Worm (Caenorhabditis elegans) whole organism, late embryonic: ENCODE results near the gene Y47D7A.7.

Source experiments
- C08G9.2 ChIP-seq: sonication (generic microtip); optimal IDR thresholded peaks from 2 replicates; lab custom pipeline; 2016; ENCODE audit warnings: mild to moderate bottlenecking, missing genetic modification characterization, moderate library complexity, missing compliant biosample characterization
- C38D4.7 ChIP-seq: fragments of 200-800 bp; sonication (Bioruptor generic); optimal IDR thresholded peaks from 2 replicates; lab custom pipeline; 2018; ENCODE audit warnings: mild to moderate bottlenecking, missing genetic modification characterization, moderate library complexity, missing compliant biosample characterization
- Y22D7AL.16 ChIP-seq: sonication (generic microtip); optimal IDR thresholded peaks from 2 replicates; lab custom pipeline; 2016; ENCODE audit warnings: missing genetic modification characterization, missing compliant biosample characterization
- ceh-14 ChIP-seq: sonication (generic microtip); optimal IDR thresholded peaks from 2 replicates; lab custom pipeline; 2016; ENCODE audit warnings: missing genotype, missing genetic modification characterization, missing compliant biosample characterization
- ceh-18 ChIP-seq: sonication (generic microtip); optimal IDR thresholded peaks from 2 replicates; lab custom pipeline; 2016; ENCODE audit warnings: missing genetic modification characterization, missing compliant biosample characterization
- ceh-30 ChIP-seq: fragments of 150-350 bp; optimal IDR thresholded peaks from 2 replicates; lab custom pipeline; 2014; ENCODE audit warnings: missing biosample characterization, missing genetic modification characterization
- ceh-31 ChIP-seq: sonication (generic microtip); optimal IDR thresholded peaks from 2 replicates; lab custom pipeline; 2016; ENCODE audit warnings: missing genetic modification characterization, missing compliant biosample characterization
- ceh-34 ChIP-seq: sonication (generic microtip); optimal IDR thresholded peaks from 2 replicates; lab custom pipeline; 2016; ENCODE audit warnings: mild to moderate bottlenecking, missing genetic modification characterization, missing compliant biosample characterization
- ceh-45 ChIP-seq: fragments of 200-800 bp; sonication (Bioruptor generic); IDR thresholded peaks from 2 replicates; pipeline ENCODE4 v1.3.6; 2022; ENCODE audit warnings: missing genetic modification reagents, missing genetic modification characterization, missing compliant biosample characterization
- ceh-48 ChIP-seq: sonication (generic microtip); optimal IDR thresholded peaks from 2 replicates; lab custom pipeline; 2016; ENCODE audit warnings: missing genetic modification characterization, inconsistent platforms, missing compliant biosample characterization
- ceh-9 ChIP-seq: sonication (generic microtip); optimal IDR thresholded peaks from 2 replicates; lab custom pipeline; 2016; ENCODE audit warnings: mild to moderate bottlenecking, missing genetic modification characterization, inconsistent platforms, missing compliant biosample characterization
- che-1 ChIP-seq: sonication (generic microtip); optimal IDR thresholded peaks from 2 replicates; lab custom pipeline; 2016; ENCODE audit warnings: mild to moderate bottlenecking, missing genetic modification characterization, missing compliant biosample characterization
- dve-1 ChIP-seq: sonication (generic microtip); optimal IDR thresholded peaks from 2 replicates; lab custom pipeline; 2017; ENCODE audit warnings: antibody characterized with exemption, mild to moderate bottlenecking, missing genetic modification characterization, missing compliant biosample characterization
- elt-2 ChIP-seq: sonication (generic microtip); optimal IDR thresholded peaks from 2 replicates; lab custom pipeline; 2016; ENCODE audit warnings: missing genetic modification reagents, missing genetic modification characterization, missing compliant biosample characterization
- fax-1 ChIP-seq: sonication (generic microtip); optimal IDR thresholded peaks from 2 replicates; lab custom pipeline; 2016; ENCODE audit warnings: missing genotype, missing genetic modification characterization, missing compliant biosample characterization
- fkh-10 ChIP-seq: fragments of 150-350 bp; optimal IDR thresholded peaks from 2 replicates; lab custom pipeline; 2014; ENCODE audit warnings: missing biosample characterization, missing genetic modification reagents, missing genetic modification characterization
- fkh-6 ChIP-seq: sonication (generic microtip); optimal IDR thresholded peaks from 2 replicates; lab custom pipeline; 2016; ENCODE audit warnings: missing genetic modification characterization, missing compliant biosample characterization
- hlh-13 ChIP-seq: fragments of 200-800 bp; sonication (Bioruptor generic); optimal IDR thresholded peaks from 2 replicates; lab custom pipeline; 2018; ENCODE audit warnings: mild to moderate bottlenecking, missing genetic modification characterization, missing compliant biosample characterization
- hlh-15 ChIP-seq: sonication (generic microtip); optimal IDR thresholded peaks from 2 replicates; lab custom pipeline; 2016; ENCODE audit warnings: missing genetic modification characterization, missing compliant biosample characterization
- hlh-30 ChIP-seq: sonication (generic microtip); optimal IDR thresholded peaks from 2 replicates; lab custom pipeline; 2017; ENCODE audit warnings: antibody characterized with exemption, missing genetic modification characterization, missing compliant biosample characterization; ENCODE audit not compliant: insufficient read depth
- hlh-8 ChIP-seq: sonication (generic microtip); optimal IDR thresholded peaks from 2 replicates; lab custom pipeline; 2016; ENCODE audit warnings: missing genotype, missing genetic modification characterization, missing compliant biosample characterization
- lim-6 ChIP-seq: sonication (generic microtip); optimal IDR thresholded peaks from 2 replicates; lab custom pipeline; 2016; ENCODE audit warnings: missing genetic modification characterization, missing compliant biosample characterization
- lin-11 ChIP-seq: fragments of 200-800 bp; sonication (Bioruptor generic); optimal IDR thresholded peaks from 2 replicates; lab custom pipeline; 2018; ENCODE audit warnings: mild to moderate bottlenecking, missing genetic modification characterization, missing compliant biosample characterization
- madf-2 ChIP-seq: sonication (generic microtip); optimal IDR thresholded peaks from 2 replicates; lab custom pipeline; 2017; ENCODE audit warnings: missing genetic modification characterization, missing compliant biosample characterization
- mec-3 ChIP-seq: sonication (generic microtip); optimal IDR thresholded peaks from 2 replicates; lab custom pipeline; 2016; ENCODE audit warnings: borderline replicate concordance, missing genetic modification characterization, missing compliant biosample characterization
- nfya-1 ChIP-seq: sonication (generic microtip); optimal IDR thresholded peaks from 2 replicates; lab custom pipeline; 2017; ENCODE audit warnings: missing genetic modification characterization, mild to moderate bottlenecking, missing compliant biosample characterization, antibody characterized with exemption, moderate library complexity
- nhr-232 ChIP-seq: sonication (generic microtip); optimal IDR thresholded peaks from 2 replicates; lab custom pipeline; 2016; ENCODE audit warnings: missing genetic modification characterization, missing compliant biosample characterization
- pqm-1 ChIP-seq: sonication (generic microtip); optimal IDR thresholded peaks from 2 replicates; lab custom pipeline; 2016; ENCODE audit warnings: missing genetic modification characterization, missing compliant biosample characterization
- rnt-1 ChIP-seq: sonication (generic microtip); optimal IDR thresholded peaks from 2 replicates; lab custom pipeline; 2016; ENCODE audit warnings: missing genetic modification characterization, missing compliant biosample characterization
- sdc-2 ChIP-seq: sonication (generic microtip); optimal IDR thresholded peaks from 2 replicates; lab custom pipeline; 2016; ENCODE audit warnings: missing genotype, missing genetic modification characterization, missing compliant biosample characterization
- sox-2 ChIP-seq: fragments of 200-800 bp; sonication (Bioruptor generic); IDR thresholded peaks from 2 replicates; pipeline ENCODE4 v1.3.6; 2022; ENCODE audit warnings: missing genetic modification reagents, missing genetic modification characterization, missing compliant biosample characterization
- sox-4 ChIP-seq: sonication (generic microtip); optimal IDR thresholded peaks from 2 replicates; lab custom pipeline; 2017; ENCODE audit warnings: mild to moderate bottlenecking, missing genetic modification characterization, inconsistent platforms, missing compliant biosample characterization
- syd-9 ChIP-seq: sonication (generic microtip); optimal IDR thresholded peaks from 2 replicates; lab custom pipeline; 2016; ENCODE audit warnings: mild to moderate bottlenecking, missing genetic modification characterization, moderate library complexity, missing compliant biosample characterization
- ttx-3 ChIP-seq: sonication (generic microtip); optimal IDR thresholded peaks from 2 replicates; lab custom pipeline; 2016; ENCODE audit warnings: missing genetic modification reagents, missing genetic modification characterization, missing compliant biosample characterization
- unc-3 ChIP-seq, 2 experiments: fragments of 200-800 bp in 1 of 2; sonication (Bioruptor generic) in 1 of 2; sonication (generic microtip) in 1 of 2; conservative IDR thresholded peaks in 1 of 2; optimal IDR thresholded peaks in 1 of 2; 2 replicates each; pipeline versions ENCODE4 v1.3.6 to Lab custom; 2016 to 2022; ENCODE audit warnings: missing compliant biosample characterization in 2 of 2, missing genetic modification characterization in 2 of 2, missing genetic modification reagents in 1 of 2
- unc-42 ChIP-seq: sonication (generic microtip); optimal IDR thresholded peaks from 2 replicates; lab custom pipeline; 2016; ENCODE audit warnings: missing genotype, missing genetic modification characterization, missing compliant biosample characterization
- unc-55 ChIP-seq: sonication (generic microtip); optimal IDR thresholded peaks from 2 replicates; lab custom pipeline; 2017; ENCODE audit warnings: missing biosample characterization, missing genetic modification reagents, missing genetic modification characterization
- unc-86 ChIP-seq: sonication (generic microtip); optimal IDR thresholded peaks from 2 replicates; lab custom pipeline; 2016; ENCODE audit warnings: missing genetic modification characterization, missing compliant biosample characterization

Gene Y47D7A.7

ce11 chrV:4401865-4402264 is 17.8 kb downstream of the Y47D7A.7 start, which contains the start of gene F13A2.5:
TSS of gene F13A2.5 (minus strand) at chrV:4401965.
- TF ChIP-seq unc-55 (GFP tag; lab: Kevin White, UChicago) = no peak
- TF ChIP-seq fax-1 (tag; lab: Kevin White, UChicago) = no peak
- TF ChIP-seq Y22D7AL.16 (tag; lab: Kevin White, UChicago) = no peak
- no peak for TF ChIP-seq sox-2 (GFP tag; lab: Robert Waterston, UW)
- TF ChIP-seq sdc-2 = no peak
- no peak for TF ChIP-seq ceh-14
- no peak for TF ChIP-seq ceh-18 (tag; lab: Kevin White, UChicago)
- TF ChIP-seq unc-86 (tag; lab: Kevin White, UChicago) = no peak
- no peak for TF ChIP-seq unc-42 (tag; lab: Kevin White, UChicago)
- no peak for TF ChIP-seq sox-4
- TF ChIP-seq unc-3 (GFP tag; conservative IDR thresholded peaks at IDR 0.05; lab: Robert Waterston, UW) = no peak
- TF ChIP-seq unc-3 (tag; optimal IDR thresholded peaks at IDR 0.05; lab: Kevin White, UChicago) = no peak
- no peak for TF ChIP-seq mec-3
- no peak for TF ChIP-seq ttx-3 (tag; lab: Kevin White, UChicago)
- TF ChIP-seq pqm-1 = no peak

- no peak for TF ChIP-seq lin-11 (tag; lab: Kevin White, UChicago)
- TF ChIP-seq ceh-9 (tag; lab: Kevin White, UChicago) = no peak
- no peak for TF ChIP-seq madf-2 (tag; lab: Kevin White, UChicago)
- no peak for TF ChIP-seq C38D4.7 (GFP tag; lab: Kevin White, UChicago)
- no peak for TF ChIP-seq nfya-1
- no peak for TF ChIP-seq rnt-1 (tag; lab: Kevin White, UChicago)
- no peak for TF ChIP-seq hlh-15
- no peak for TF ChIP-seq dve-1 (tag; lab: Kevin White, UChicago)
- no peak for TF ChIP-seq sox-2 (GFP tag; lab: Robert Waterston, UW)
- no peak for TF ChIP-seq hlh-13 (GFP tag; lab: Kevin White, UChicago)
- TF ChIP-seq, all 69 proteins: peak for 0
Observed at ce11 chrV:4400118-4400517, 19.5 kb downstream of the Y47D7A.7 start, which contains the start of gene F13A2.4. TSS of gene F13A2.4 (minus strand) at chrV:4400218.

ce11 chrV:4398884-4399283 is 20.8 kb downstream of the Y47D7A.7 start:
- TF ChIP-seq fkh-10 (GFP tag; lab: Kevin White, UChicago) = no peak
- TF ChIP-seq pqm-1 = no peak
- no peak for TF ChIP-seq ceh-30 (tag; lab: Kevin White, UChicago)
- TF ChIP-seq syd-9 (tag; lab: Kevin White, UChicago) = no peak
- TF ChIP-seq elt-2 = no peak
- TF ChIP-seq hlh-8 (tag; lab: Kevin White, UChicago) = no peak
- TF ChIP-seq che-1 (tag; lab: Kevin White, UChicago) = no peak
- TF ChIP-seq mec-3 = no peak
- no peak for TF ChIP-seq lim-6 (tag; lab: Kevin White, UChicago)
- TF ChIP-seq ceh-48 = no peak
- TF ChIP-seq C08G9.2 (tag; lab: Kevin White, UChicago) = no peak
- no peak for TF ChIP-seq ceh-31 (tag; lab: Kevin White, UChicago)
- TF ChIP-seq ceh-34 (tag; lab: Kevin White, UChicago) = no peak
- no peak for TF ChIP-seq fkh-6
- TF ChIP-seq hlh-30 = no peak
- TF ChIP-seq nhr-232 (tag; lab: Kevin White, UChicago) = no peak
- no peak for TF ChIP-seq madf-2 (tag; lab: Kevin White, UChicago)

ce11 chrV:4398127-4398526 is 21.5 kb downstream of the Y47D7A.7 start:
- TF ChIP-seq sdc-2 (no peak), fax-1 (tag; lab: Kevin White, UChicago) (no peak), Y22D7AL.16 (tag; lab: Kevin White, UChicago) (no peak), che-1 (tag; lab: Kevin White, UChicago) (no peak), ceh-45 (GFP tag; lab: Robert Waterston, UW) (no peak)
